Worm (Caenorhabditis elegans) whole organism, young adult: ENCODE measurements around the gene B0024.11.

ENCODE experiments used
- B0035.1 ChIP-seq: sonication (generic microtip); optimal IDR thresholded peaks from 2 replicates; lab custom pipeline; 2016; ENCODE audit warnings: missing genetic modification characterization, mild to moderate bottlenecking, missing compliant biosample characterization, missing genotype, missing genetic modification reagents
- F10E7.11 ChIP-seq: sonication (generic microtip); optimal IDR thresholded peaks from 2 replicates; lab custom pipeline; 2017; ENCODE audit warnings: mild to moderate bottlenecking, missing genetic modification characterization, moderate library complexity, missing compliant biosample characterization
- F37B4.10 ChIP-seq: fragments of 200-800 bp; sonication (Bioruptor generic); IDR thresholded peaks from 2 replicates; pipeline ENCODE4 v1.3.6; 2022; ENCODE audit warnings: missing genetic modification characterization, missing compliant biosample characterization
- F39B2.1 ChIP-seq: fragments of 200-800 bp; sonication (Bioruptor generic); IDR thresholded peaks from 2 replicates; pipeline ENCODE4 v1.3.6; 2022; ENCODE audit warnings: missing genetic modification reagents, missing genetic modification characterization, missing compliant biosample characterization
- F52B5.7 ChIP-seq: sonication (generic microtip); optimal IDR thresholded peaks from 2 replicates; lab custom pipeline; 2016; ENCODE audit warnings: mild to moderate bottlenecking, missing genetic modification characterization, missing compliant biosample characterization
- F57A8.1 ChIP-seq: fragments of 200-800 bp; sonication (Bioruptor generic); optimal IDR thresholded peaks from 2 replicates; lab custom pipeline; 2018; ENCODE audit warnings: mild to moderate bottlenecking, missing genetic modification characterization, moderate library complexity, missing compliant biosample characterization
- K11D2.4 ChIP-seq: fragments of 200-800 bp; sonication (Bioruptor generic); IDR thresholded peaks from 2 replicates; pipeline ENCODE4 v1.3.6; 2022; ENCODE audit warnings: missing genetic modification reagents, missing genetic modification characterization, missing compliant biosample characterization
- Y79H2A.3 ChIP-seq: fragments of 200-800 bp; sonication (Bioruptor generic); conservative IDR thresholded peaks from 2 replicates; pipeline ENCODE4 v1.3.6; 2022; ENCODE audit warnings: missing genetic modification reagents, missing genetic modification characterization, missing compliant biosample characterization
- atf-7 ChIP-seq: sonication (generic microtip); optimal IDR thresholded peaks from 2 replicates; lab custom pipeline; 2017; ENCODE audit warnings: mild to moderate bottlenecking, missing genetic modification characterization, missing compliant biosample characterization
- attf-3 ChIP-seq: fragments of 200-800 bp; sonication (Bioruptor generic); conservative IDR thresholded peaks from 2 replicates; pipeline ENCODE4 v1.3.6; 2022; ENCODE audit warnings: missing genetic modification reagents, missing genetic modification characterization, missing compliant biosample characterization
- attf-6 ChIP-seq: fragments of 200-800 bp; sonication (Bioruptor generic); IDR thresholded peaks from 2 replicates; pipeline ENCODE4 v1.3.6; 2022; ENCODE audit warnings: missing genetic modification reagents, missing genetic modification characterization, missing compliant biosample characterization
- die-1 ChIP-seq: sonication (generic microtip); optimal IDR thresholded peaks from 2 replicates; lab custom pipeline; 2016; ENCODE audit warnings: missing genotype, mild to moderate bottlenecking, missing genetic modification characterization, missing compliant biosample characterization
- dox-1 ChIP-seq: fragments of 200-800 bp; sonication (Bioruptor generic); IDR thresholded peaks from 2 replicates; pipeline ENCODE4 v1.3.6; 2022; ENCODE audit warnings: missing genetic modification reagents, missing genetic modification characterization, missing compliant biosample characterization
- dpl-1 ChIP-seq: fragments of 150-350 bp; optimal IDR thresholded peaks from 2 replicates; lab custom pipeline; 2014; ENCODE audit warnings: missing biosample characterization, missing genetic modification reagents, missing genetic modification characterization
- egl-18 ChIP-seq: fragments of 200-800 bp; sonication (Bioruptor generic); IDR thresholded peaks from 2 replicates; pipeline ENCODE4 v1.3.6; 2022; ENCODE audit warnings: missing genetic modification reagents, missing genetic modification characterization, missing compliant biosample characterization
- egl-44 ChIP-seq: fragments of 200-800 bp; sonication (Bioruptor generic); IDR thresholded peaks from 2 replicates; pipeline ENCODE4 v1.3.6; 2022; ENCODE audit warnings: missing genetic modification reagents, missing genetic modification characterization, missing compliant biosample characterization
- hmg-1.2 ChIP-seq: fragments of 200-800 bp; sonication (Bioruptor generic); IDR thresholded peaks from 2 replicates; pipeline ENCODE4 v1.3.6; 2022; ENCODE audit warnings: missing genetic modification reagents, missing genetic modification characterization, missing compliant biosample characterization
- hmg-20 ChIP-seq: fragments of 200-800 bp; sonication (Bioruptor generic); IDR thresholded peaks from 2 replicates; pipeline ENCODE4 v1.3.6; 2022; ENCODE audit warnings: missing genetic modification reagents, missing genetic modification characterization, missing compliant biosample characterization
- lag-1 ChIP-seq: fragments of 200-800 bp; sonication (Bioruptor generic); IDR thresholded peaks from 2 replicates; pipeline ENCODE4 v1.3.6; 2022; ENCODE audit warnings: missing genetic modification reagents, missing genetic modification characterization, missing compliant biosample characterization
- let-607 ChIP-seq, 2 experiments: fragments of 200-800 bp in 1 of 2; sonication (Bioruptor generic) in 1 of 2; sonication (generic microtip) in 1 of 2; optimal IDR thresholded peaks; 2 replicates each; lab custom pipeline; 2016 to 2018; ENCODE audit warnings: mild to moderate bottlenecking in 2 of 2, missing compliant biosample characterization in 2 of 2, missing genetic modification characterization in 2 of 2, moderate library complexity in 2 of 2, missing genotype in 1 of 2
- lin-35 ChIP-seq, 3 experiments: fragments of 150-350 bp in 2 of 3; sonication (generic microtip) in 1 of 3; optimal IDR thresholded peaks; 2 replicates each; lab custom pipeline; 2014 to 2018; ENCODE audit warnings: missing biosample characterization in 3 of 3, missing genetic modification characterization in 3 of 3, missing genetic modification reagents in 3 of 3
- lin-40 ChIP-seq: sonication (generic microtip); optimal IDR thresholded peaks from 2 replicates; lab custom pipeline; 2016; ENCODE audit warnings: missing genetic modification characterization, mild to moderate bottlenecking, missing compliant biosample characterization, missing genotype, missing genetic modification reagents
- madf-3 ChIP-seq: fragments of 200-800 bp; sonication (Bioruptor generic); IDR thresholded peaks from 2 replicates; pipeline ENCODE4 v1.3.6; 2022; ENCODE audit warnings: missing genetic modification reagents, missing genetic modification characterization, missing compliant biosample characterization
- madf-6 ChIP-seq: fragments of 200-800 bp; sonication (Bioruptor generic); IDR thresholded peaks from 2 replicates; pipeline ENCODE4 v1.3.6; 2022; ENCODE audit warnings: missing genetic modification reagents, missing genetic modification characterization, missing compliant biosample characterization
- nhr-120 ChIP-seq: fragments of 200-800 bp; sonication (Bioruptor generic); IDR thresholded peaks from 2 replicates; pipeline ENCODE4 v1.3.6; 2022; ENCODE audit warnings: missing genetic modification characterization, missing compliant biosample characterization
- nhr-179 ChIP-seq: sonication (generic microtip); optimal IDR thresholded peaks from 2 replicates; lab custom pipeline; 2016; ENCODE audit warnings: mild to moderate bottlenecking, missing genetic modification characterization, missing compliant biosample characterization
- pha-4 ChIP-seq: fragments of 150-350 bp; sonication (generic microtip); optimal IDR thresholded peaks from 2 replicates; lab custom pipeline; 2014; ENCODE audit warnings: missing biosample characterization, missing genetic modification reagents, missing genetic modification characterization
- sea-2 ChIP-seq: fragments of 200-800 bp; sonication (Bioruptor generic); IDR thresholded peaks from 2 replicates; pipeline ENCODE4 v1.3.6; 2022; ENCODE audit warnings: missing genetic modification characterization, missing compliant biosample characterization
- snpc-1.1 ChIP-seq: sonication (generic microtip); optimal IDR thresholded peaks from 2 replicates; lab custom pipeline; 2017; ENCODE audit warnings: missing genetic modification characterization, mild to moderate bottlenecking, missing compliant biosample characterization, antibody characterized with exemption, moderate library complexity, missing genotype, missing genetic modification reagents; ENCODE audit not compliant: insufficient read depth
- snpc-1.3 ChIP-seq: sonication (generic microtip); optimal IDR thresholded peaks from 2 replicates; lab custom pipeline; 2017; ENCODE audit warnings: missing genetic modification characterization, mild to moderate bottlenecking, missing compliant biosample characterization, antibody characterized with exemption, moderate library complexity, missing genotype, missing genetic modification reagents; ENCODE audit not compliant: insufficient read depth
- somi-1 ChIP-seq: fragments of 200-800 bp; sonication (Bioruptor generic); optimal IDR thresholded peaks from 2 replicates; lab custom pipeline; 2018; ENCODE audit warnings: mild to moderate bottlenecking, missing genetic modification characterization, missing compliant biosample characterization
- tlf-1 ChIP-seq: fragments of 200-800 bp; sonication (Bioruptor generic); optimal IDR thresholded peaks from 2 replicates; lab custom pipeline; 2018; ENCODE audit warnings: mild to moderate bottlenecking, missing genetic modification characterization, missing compliant biosample characterization
- unc-62 ChIP-seq: fragments of 150-350 bp; optimal IDR thresholded peaks from 2 replicates; lab custom pipeline; 2014; ENCODE audit warnings: missing biosample characterization, missing genetic modification reagents, missing genetic modification characterization
- xnd-1 ChIP-seq: sonication (generic microtip); optimal IDR thresholded peaks from 2 replicates; lab custom pipeline; 2016; ENCODE audit warnings: missing genotype, missing genetic modification reagents, missing genetic modification characterization, missing compliant biosample characterization
- ztf-22 ChIP-seq: fragments of 200-800 bp; sonication (Bioruptor generic); optimal IDR thresholded peaks from 2 replicates; lab custom pipeline; 2018; ENCODE audit warnings: mild to moderate bottlenecking, missing genetic modification characterization, moderate library complexity, missing compliant biosample characterization
- ztf-28 ChIP-seq: fragments of 200-800 bp; sonication (Bioruptor generic); IDR thresholded peaks from 2 replicates; pipeline ENCODE4 v1.3.6; 2022; ENCODE audit warnings: missing genetic modification reagents, missing genetic modification characterization, missing compliant biosample characterization

Gene B0024.11

ce11 chrV:10313953-10314352 is 5.4 kb downstream of the B0024.11 start, which contains the start of gene gcy-6:
gcy-6 (minus strand) TSS chrV:10314053.
- TF ChIP-seq Y79H2A.3 (GFP tag; lab: Robert Waterston, UW), result no peak
- TF ChIP-seq ztf-28 (GFP tag; lab: Robert Waterston, UW), result no peak
- TF ChIP-seq ztf-22, result no peak

- TF ChIP-seq snpc-1.3 (no peak), madf-3 (GFP tag; lab: Robert Waterston, UW) (no peak), nhr-120 (GFP tag; lab: Robert Waterston, UW) (no peak), hmg-20 (GFP tag; lab: Robert Waterston, UW) (no peak), K11D2.4 (GFP tag; lab: Robert Waterston, UW) (no peak), atf-7 (no peak), pha-4 (tag; lab: Kevin White, UChicago) (no peak), hmg-1.2 (GFP tag; lab: Robert Waterston, UW) (no peak), dpl-1 (GFP tag; lab: Kevin White, UChicago) (no peak), F52B5.7 (tag; lab: Kevin White, UChicago) (no peak), somi-1 (no peak), attf-3 (GFP tag; lab: Robert Waterston, UW) (no peak), dox-1 (GFP tag; lab: Robert Waterston, UW) (no peak), attf-6 (GFP tag; lab: Robert Waterston, UW) (no peak), lin-40 (tag; lab: Kevin White, UChicago) (no peak), tlf-1 (GFP tag; lab: Kevin White, UChicago) (no peak), lag-1 (GFP tag; lab: Robert Waterston, UW) (no peak), egl-44 (GFP tag; lab: Robert Waterston, UW) (no peak), egl-18 (GFP tag; lab: Robert Waterston, UW) (no peak)
Observed at ce11 chrV:10307283-10307682, 12.1 kb downstream of the B0024.11 start, which contains the start of gene che-12. che-12 (minus strand) TSS chrV:10307383.

- TF ChIP-seq somi-1 (no peak), die-1 (tag; lab: Kevin White, UChicago) (no peak), F39B2.1 (no peak), snpc-1.1 (tag; lab: Kevin White, UChicago) (no peak), F37B4.10 (GFP tag; lab: Robert Waterston, UW) (no peak), sea-2 (GFP tag; lab: Robert Waterston, UW) (no peak), madf-6 (GFP tag; lab: Robert Waterston, UW) (no peak), nhr-179 (no peak), F10E7.11 (tag; lab: Kevin White, UChicago) (no peak)
Observed at ce11 chrV:10297099-10297498, 22.2 kb downstream of the B0024.11 start, which contains the start of gene B0024.4. B0024.4 (plus strand) TSS chrV:10297399.

- TF ChIP-seq xnd-1 (no peak), unc-62 (GFP tag; lab: Kevin White, UChicago) (no peak), let-607 (tag; optimal IDR thresholded peaks at IDR 0.05; lab: Kevin White, UChicago) (no peak), F57A8.1 (GFP tag; lab: Kevin White, UChicago) (no peak), lin-35 (GFP tag; optimal IDR thresholded peaks at IDR 0.05; lab: Kevin White, UChicago) (no peak), somi-1 (no peak), B0035.1 (tag; lab: Kevin White, UChicago) (no peak)
Observed at ce11 chrV:10294549-10294948, 24.8 kb downstream of the B0024.11 start, which contains the start of gene col-150. col-150 (minus strand) TSS chrV:10294649.
